Fruit fly (Drosophila melanogaster) whole organism, embryonic: ENCODE data around the gene CG3529.
A peak's percentile ranks its signal among the peaks of the same experiment; 100 is the strongest.

Source experiments
- CG14860 ChIP-seq: fragments of 200-800 bp; sonication (Bioruptor generic); IDR thresholded peaks from 3 replicates; pipeline ENCODE4 v1.3.6; 2022; ENCODE audit warnings: missing biosample characterization, missing genetic modification characterization; ENCODE audit not compliant: partially characterized antibody
- CG18764 ChIP-seq: fragments of 200-800 bp; sonication (Bioruptor generic); optimal IDR thresholded peaks from 3 replicates; lab custom pipeline; 2016; ENCODE audit warnings: missing biosample characterization, missing genetic modification characterization
- Dll ChIP-seq: fragments of 200-800 bp; sonication (Bioruptor generic); IDR thresholded peaks from 4 replicates; pipeline ENCODE4 v1.3.6; 2022; ENCODE audit warnings: missing biosample characterization, missing genetic modification characterization; ENCODE audit not compliant: partially characterized antibody
- E2f1 ChIP-seq: fragments of 200-800 bp; sonication (Bioruptor generic); IDR thresholded peaks from 2 replicates; pipeline ENCODE4 v1.3.6; 2022; ENCODE audit warnings: missing biosample characterization, missing genetic modification characterization
- Ets65A ChIP-seq: fragments of 200-800 bp; sonication (Bioruptor generic); peaks from one replicate; lab custom pipeline; 2016; ENCODE audit warnings: missing biosample characterization, missing genetic modification characterization
- Gug ChIP-seq: fragments of 200-800 bp; sonication (Bioruptor generic); IDR thresholded peaks from 4 replicates; pipeline ENCODE4 v1.3.6; 2022; ENCODE audit warnings: missing biosample characterization, missing genetic modification characterization
- Tbp ChIP-seq: fragments of >200 bp; optimal IDR thresholded peaks from 2 replicates; lab custom pipeline; 2018; ENCODE audit warnings: missing biosample characterization, missing genetic modification characterization
- az2 ChIP-seq: fragments of 200-800 bp; sonication (Bioruptor generic); optimal IDR thresholded peaks from 3 replicates; lab custom pipeline; 2016; ENCODE audit warnings: missing biosample characterization, missing genetic modification characterization
- cad ChIP-seq: fragments of >200 bp; optimal IDR thresholded peaks from 2 replicates; lab custom pipeline; 2017; ENCODE audit warnings: missing biosample characterization, missing genetic modification characterization
- croc ChIP-seq: fragments of 200-800 bp; sonication (Bioruptor generic); conservative IDR thresholded peaks from 3 replicates; pipeline ENCODE4 v1.3.6; 2022; ENCODE audit warnings: missing biosample characterization, missing genetic modification characterization
- twi ChIP-seq: fragments of 200-800 bp; optimal IDR thresholded peaks from 2 replicates; lab custom pipeline; 2019; ENCODE audit warnings: missing biosample characterization, mild to moderate bottlenecking, missing genetic modification characterization, moderate library complexity

The CG3529 gene

dm6 chr3L:9492115-9492514 is 45.5 kb downstream of the CG3529 start, which contains the start of gene CG32037:
Gene CG32037, minus strand, starts transcription at chr3L:9492215.
- 0 out of 4 replicates have a peak, but pooled peaks have one; percentile 3 for TF ChIP-seq Dll (GFP tag; lab: Robert Waterston, UW)
- no peak for TF ChIP-seq az2 (GFP tag; lab: Kevin White, UChicago)
- TF ChIP-seq twi (tag; lab: Kevin White, UChicago): no peak

DNA sequence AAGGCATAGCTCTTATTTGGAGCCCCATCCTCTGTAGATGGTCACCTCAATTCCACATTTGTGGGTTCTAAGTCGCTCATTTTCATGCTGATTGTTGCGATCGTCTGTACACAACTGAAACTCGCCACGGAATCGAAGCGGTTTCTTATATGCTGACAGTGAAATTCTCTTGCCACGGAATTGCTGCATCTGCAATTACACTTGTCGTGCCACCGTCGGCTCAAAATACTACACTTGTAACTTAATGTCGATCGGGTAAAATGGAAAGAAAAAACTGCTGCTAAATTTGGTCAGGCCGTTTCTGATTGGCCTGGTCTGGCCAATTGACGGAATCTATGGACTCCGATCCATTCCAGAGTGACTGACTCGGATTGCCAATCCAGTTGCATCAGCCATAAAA is 50.6 kb downstream of the CG3529 start:
- TF ChIP-seq croc (GFP tag; lab: Robert Waterston, UW): no peak
- TF ChIP-seq Ets65A (GFP tag; lab: Kevin White, UChicago): peak; percentile 32
- peak; percentile 32 for TF ChIP-seq cad

dm6 chr3L:9497981-9498619 is 51.4 kb downstream of the CG3529 start:
- TF ChIP-seq CG14860: no peak
- TF ChIP-seq CG18764 (GFP tag; lab: Kevin White, UChicago): no peak
- TF ChIP-seq Dll (GFP tag; lab: Robert Waterston, UW): no peak
- no peak for TF ChIP-seq Gug
- TF ChIP-seq E2f1: no peak
- no peak for TF ChIP-seq Tbp (GFP tag; lab: Kevin White, UChicago)
- no peak for TF ChIP-seq twi (tag; lab: Kevin White, UChicago)
- TF ChIP-seq, all 482 proteins: peak for 0
